Worm (Caenorhabditis elegans) whole organism, dauer: Measurements from ENCODE around the gene T28A11.17.

Experiments
- unc-62 ChIP-seq: sonication (generic microtip); optimal IDR thresholded peaks from 2 replicates; lab custom pipeline; 2017; ENCODE audit warnings: missing biosample characterization, missing genetic modification reagents, missing genetic modification characterization

The T28A11.17 gene

DNA sequence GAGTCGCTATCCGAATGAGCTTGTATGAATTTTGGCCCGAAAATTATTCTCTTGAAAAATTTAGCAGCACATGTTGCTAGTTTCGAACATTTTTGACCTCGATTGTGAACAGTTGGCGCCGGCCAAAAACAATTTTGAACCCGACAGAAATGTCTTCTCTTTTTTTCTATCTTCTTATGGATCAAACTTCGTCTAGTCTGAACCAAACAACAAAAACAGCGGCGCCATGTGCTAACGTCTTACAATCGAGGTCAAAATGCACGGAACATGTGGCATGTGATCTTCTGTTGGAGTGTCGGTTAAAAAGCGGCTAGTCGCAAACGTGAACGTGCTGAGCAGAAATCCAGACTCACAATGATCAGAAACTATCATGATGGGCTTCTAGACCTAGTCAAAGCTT is 10.1 kb upstream of the T28A11.17 start:
- TF ChIP-seq unc-62 = no peak

DNA sequence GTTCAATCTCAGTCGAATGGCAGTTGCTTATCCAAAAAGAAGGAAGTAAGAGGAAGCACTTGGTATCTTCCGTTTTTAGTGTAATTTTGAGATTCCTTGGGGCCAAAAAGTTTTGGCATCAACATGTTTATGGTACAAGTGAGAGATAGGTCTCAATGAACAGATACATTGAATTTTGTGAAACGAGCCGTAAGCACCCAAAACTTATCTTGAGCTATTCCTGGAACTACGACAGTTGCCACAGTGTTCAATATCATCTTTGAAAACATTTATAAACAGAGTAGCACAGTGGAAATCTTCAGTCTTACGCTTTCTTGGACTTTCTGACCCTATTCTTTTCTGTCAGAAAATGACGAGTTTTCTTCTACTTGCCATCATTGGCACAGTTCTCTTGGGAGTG is 8.9 kb upstream of the T28A11.17 start, which contains the start of gene T28A11.3:
TSS of gene T28A11.3 (plus strand) at position 301 of the 400 bp plus-strand sequence.
- no peak for TF ChIP-seq unc-62

DNA sequence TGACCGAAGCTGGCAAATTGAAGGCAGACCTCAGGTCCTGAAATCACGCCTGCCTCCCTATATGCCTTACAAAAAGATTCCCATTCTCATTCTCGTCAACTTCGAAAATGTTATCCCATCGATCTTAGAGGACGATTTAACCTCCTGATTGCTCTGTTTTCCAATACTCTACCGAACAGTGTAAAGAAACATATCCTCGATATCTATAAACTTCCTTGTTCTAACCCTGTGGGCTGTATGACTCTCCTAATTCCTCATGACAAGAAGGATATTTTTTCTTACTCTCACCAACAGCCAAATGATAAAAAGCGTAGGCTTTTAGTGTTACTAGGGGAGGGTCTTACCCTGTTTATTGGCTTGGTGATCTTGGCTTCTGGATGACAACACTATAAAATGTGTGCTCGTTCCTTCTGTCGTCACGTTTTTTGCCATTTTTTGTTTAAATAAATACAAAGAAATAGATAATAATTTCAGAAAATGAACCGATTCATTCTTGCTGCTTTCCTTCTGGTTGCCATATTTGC is 7.5 kb upstream of the T28A11.17 start, which contains the start of gene T28A11.4:
TSS of gene T28A11.4 (plus strand) at position 474 of the 524 bp plus-strand sequence.
- TF ChIP-seq unc-62 = no peak

DNA sequence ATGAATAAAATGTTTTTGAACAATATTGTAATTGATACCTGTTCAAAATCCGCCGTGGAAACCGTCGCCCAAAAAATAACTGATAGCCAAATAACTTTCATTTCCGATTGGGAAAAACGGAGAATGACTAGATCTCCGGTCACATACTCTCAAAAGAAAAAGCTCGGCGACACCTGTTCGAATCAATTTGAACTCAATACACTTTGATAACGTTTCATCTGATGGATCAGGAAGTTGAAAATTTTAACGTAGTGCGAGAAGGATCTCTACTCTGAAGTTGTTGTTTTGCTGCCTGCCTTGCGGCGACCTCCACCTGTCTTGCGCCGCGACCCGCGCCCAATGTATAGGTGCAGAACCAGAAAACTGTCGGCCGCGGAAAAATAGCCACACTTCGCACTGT is 7.1 kb upstream of the T28A11.17 start, which contains the start of gene T28A11.20:
TSS of gene T28A11.20 (minus strand) at position 101 of the 400 bp plus-strand sequence.
- TF ChIP-seq unc-62 = no peak

ce11 chrV:3269407-3269806 is 3.3 kb upstream of the T28A11.17 start, which contains the start of gene T28A11.19:
Gene T28A11.19, minus strand, starts transcription at chrV:3269514.
- TF ChIP-seq unc-62 = no peak

ce11 chrV:3267950-3268349 is 1.9 kb upstream of the T28A11.17 start, which contains the start of gene T28A11.18:
Gene T28A11.18, minus strand, starts transcription at chrV:3268050.
- no peak for TF ChIP-seq unc-62

DNA sequence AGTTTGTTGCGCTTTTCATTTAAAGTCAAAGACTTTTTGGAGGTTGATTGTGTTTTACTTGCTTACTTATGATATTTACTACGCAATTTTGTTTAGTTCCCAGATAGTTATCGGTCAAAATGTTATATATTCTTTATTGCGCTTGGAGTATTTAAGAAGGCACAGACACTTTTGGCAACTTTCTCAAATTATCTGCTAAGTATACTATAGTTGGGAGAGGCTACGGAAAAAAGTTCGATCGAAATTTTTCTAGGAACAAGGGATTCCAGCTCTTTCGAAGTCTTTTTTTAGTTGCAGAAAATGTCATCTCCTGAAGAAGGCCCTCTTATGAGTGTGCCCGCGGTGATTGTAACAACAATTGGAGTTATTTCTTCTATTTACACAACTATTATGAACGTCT is 6.0 kb downstream of the T28A11.17 start, which contains the start of gene srbc-5:
TSS of gene srbc-5 (plus strand) at position 301 of the 400 bp plus-strand sequence.
- no peak for TF ChIP-seq unc-62

DNA sequence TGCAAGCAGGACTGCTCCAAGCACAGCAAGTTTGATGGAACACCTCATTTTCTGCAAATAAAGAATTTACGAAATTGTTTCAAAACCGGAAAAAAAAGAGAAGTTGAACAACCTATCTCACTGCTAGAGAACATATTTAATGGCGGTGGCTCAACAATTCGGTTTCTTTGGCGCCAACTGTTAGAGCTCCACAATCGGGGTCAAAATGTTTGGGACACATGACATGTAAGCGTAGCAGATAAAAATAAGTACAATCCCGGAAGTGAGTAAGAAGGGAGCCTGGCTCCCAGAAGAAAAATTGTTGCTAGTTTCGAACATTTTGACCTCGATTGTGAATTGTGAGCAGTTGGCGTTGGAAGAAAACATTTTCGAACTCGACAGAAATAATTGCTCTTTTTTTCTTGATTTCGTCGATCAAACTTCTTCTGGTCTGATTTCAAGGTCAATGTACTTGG is 6.9 kb downstream of the T28A11.17 start, which contains the start of gene T28A11.16:
TSS of gene T28A11.16 (minus strand) at position 51 of the 455 bp plus-strand sequence.
- TF ChIP-seq unc-62 = no peak

- TF ChIP-seq unc-62 = no peak
Observed at ce11 chrV:3257277-3257676, 8.8 kb downstream of the T28A11.17 start, which contains the start of gene T28A11.22. Gene T28A11.22, plus strand, starts transcription at chrV:3257577.

- TF ChIP-seq unc-62 = no peak
Observed at ce11 chrV:3256809-3257208, 9.3 kb downstream of the T28A11.17 start.

DNA sequence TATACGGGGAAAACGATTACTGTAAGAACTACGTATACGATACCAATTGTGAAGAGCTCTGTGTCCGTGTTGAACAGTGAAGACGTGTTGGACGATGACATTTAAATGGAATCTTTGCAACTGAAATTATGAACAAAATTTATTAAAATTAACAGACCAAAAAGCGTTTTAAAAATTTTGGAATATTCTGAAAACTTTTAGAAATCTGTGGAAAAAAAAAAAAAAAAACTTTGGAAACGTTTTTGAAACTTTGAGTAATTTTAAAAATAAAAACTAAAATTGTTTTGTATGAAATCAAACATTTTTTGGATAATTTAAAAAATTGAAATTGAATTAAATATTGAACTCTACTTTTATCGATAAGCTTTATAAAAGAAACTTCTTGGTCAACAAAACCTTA is 10.0 kb downstream of the T28A11.17 start, which contains the start of gene srt-63:
TSS of gene srt-63 (minus strand) at position 101 of the 400 bp plus-strand sequence.
- TF ChIP-seq unc-62 = no peak

ce11 chrV:3250153-3250552 is 15.9 kb downstream of the T28A11.17 start, which contains the start of gene T28A11.13:
Gene T28A11.13, minus strand, starts transcription at chrV:3250253.
- no peak for TF ChIP-seq unc-62

- TF ChIP-seq unc-62 = no peak
Observed at ce11 chrV:3247515-3247914, 18.6 kb downstream of the T28A11.17 start, which contains the start of gene srj-8. Gene srj-8, plus strand, starts transcription at chrV:3247815.

ce11 chrV:3244703-3245102 is 21.4 kb downstream of the T28A11.17 start, which contains the start of gene srj-7:
Gene srj-7, plus strand, starts transcription at chrV:3245003.
- no peak for TF ChIP-seq unc-62

- no peak for TF ChIP-seq unc-62
Observed at ce11 chrV:3242984-3243383, 23.1 kb downstream of the T28A11.17 start, which contains the start of gene gst-23. Gene gst-23, plus strand, starts transcription at chrV:3243284.

- no peak for TF ChIP-seq unc-62
Observed at ce11 chrV:3241175-3241574, 24.9 kb downstream of the T28A11.17 start, which contains the start of gene srj-11. Gene srj-11, plus strand, starts transcription at chrV:3241424.

DNA sequence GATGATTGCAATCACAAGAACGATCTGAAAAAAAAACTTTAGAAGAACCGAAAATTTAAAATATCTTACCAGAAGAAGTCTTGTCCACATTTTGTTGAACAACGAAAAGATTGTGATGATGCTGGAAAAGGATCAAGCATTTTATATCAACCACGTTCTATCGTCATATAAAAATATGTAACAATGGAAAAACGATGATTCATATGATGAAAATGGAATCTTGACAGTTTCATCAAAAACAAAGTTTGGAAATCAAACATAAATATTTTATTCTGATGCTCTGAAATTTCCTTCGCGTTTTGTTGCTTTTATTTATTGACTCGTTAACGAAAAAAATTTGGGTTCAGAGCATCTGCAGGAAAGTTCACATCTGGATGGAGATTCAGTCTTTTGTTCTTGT is 29.5 kb downstream of the T28A11.17 start, which contains the start of the genes K08D9.9 and str-16:
TSS of gene K08D9.9 (minus strand) at position 101 of the 400 bp plus-strand sequence.
TSS of gene str-16 (plus strand) at position 266 of the 400 bp plus-strand sequence.
- TF ChIP-seq unc-62 = no peak

- no peak for TF ChIP-seq unc-62
Observed at ce11 chrV:3234887-3235286, 31.2 kb downstream of the T28A11.17 start, which contains the start of gene K08D9.6. Gene K08D9.6, minus strand, starts transcription at chrV:3234987.
